Fruit fly (Drosophila melanogaster): ENCODE results near the gene CG9519.

Gene CG9519

dm6 chrX:14825922-14826617 lies 30.1 kb downstream of the CG9519 start, which contains the start of gene rut (continued):
- TF ChIP-seq inv (GFP tag; IDR thresholded peaks at IDR 0.05; ENCODE audit: partially characterized antibody): peak; percentile 97
- TF ChIP-seq Asciz (GFP tag; optimal IDR thresholded peaks at IDR 0.05): no peak
- TF ChIP-seq CG17328 (GFP tag; IDR thresholded peaks at IDR 0.05): no peak
- no peak for TF ChIP-seq CG10959 (GFP tag; IDR thresholded peaks at IDR 0.05)
- no peak for TF ChIP-seq CG7839 (tag; optimal IDR thresholded peaks at IDR 0.05)
- TF ChIP-seq gcm (GFP tag; optimal IDR thresholded peaks at IDR 0.05): no peak
- TF ChIP-seq Oli (tag; optimal IDR thresholded peaks at IDR 0.05): no peak
- no peak for TF ChIP-seq Kr (GFP tag; optimal IDR thresholded peaks at IDR 0.05)
- no peak for TF ChIP-seq CG18764 (GFP tag; optimal IDR thresholded peaks at IDR 0.05)
- no peak for TF ChIP-seq ATbp (GFP tag; optimal IDR thresholded peaks at IDR 0.05)
- TF ChIP-seq CG33213 (GFP tag; optimal IDR thresholded peaks at IDR 0.05): no peak
- no peak for TF ChIP-seq Ssrp (tag; optimal IDR thresholded peaks at IDR 0.05)
- peak; percentile 87 for TF ChIP-seq CG16813 (GFP tag; IDR thresholded peaks at IDR 0.05; ENCODE audit: partially characterized antibody)
- no peak for TF ChIP-seq sens-2 (GFP tag; IDR thresholded peaks at IDR 0.05)
- TF ChIP-seq Poxn (GFP tag; IDR thresholded peaks at IDR 0.05): no peak
- no peak for TF ChIP-seq CG7928 (GFP tag; optimal IDR thresholded peaks at IDR 0.05)
- no peak for TF ChIP-seq CG15601 (tag; optimal IDR thresholded peaks at IDR 0.05)
- TF ChIP-seq CG10274 (GFP tag; optimal IDR thresholded peaks at IDR 0.05): peak; percentile 14
- no peak for TF ChIP-seq slp2 (GFP tag; optimal IDR thresholded peaks at IDR 0.05)
- TF ChIP-seq CG8281 (tag; optimal IDR thresholded peaks at IDR 0.05): no peak
- no peak for TF ChIP-seq wek (GFP tag; optimal IDR thresholded peaks at IDR 0.05)
- TF ChIP-seq tio (GFP tag; optimal IDR thresholded peaks at IDR 0.05): no peak
- peak; percentile 84 for TF ChIP-seq nerfin-2 (GFP tag; IDR thresholded peaks at IDR 0.05; ENCODE audit: partially characterized antibody)
- TF ChIP-seq jigr1 (GFP tag; IDR thresholded peaks at IDR 0.05): no peak
- peak; percentile 27 for TF ChIP-seq mam (GFP tag; optimal IDR thresholded peaks at IDR 0.05)
- no peak for TF ChIP-seq CG4854 (GFP tag; optimal IDR thresholded peaks at IDR 0.05)
- TF ChIP-seq bab2 (GFP tag; optimal IDR thresholded peaks at IDR 0.05): peak; percentile 15
- no peak for TF ChIP-seq chif (GFP tag; optimal IDR thresholded peaks at IDR 0.05)
- TF ChIP-seq CG42726 (GFP tag; IDR thresholded peaks at IDR 0.05; ENCODE audit: partially characterized antibody): peak; percentile 96
- no peak for TF ChIP-seq trem (tag; optimal IDR thresholded peaks at IDR 0.05)
- no peak for TF ChIP-seq CG12769 (tag; optimal IDR thresholded peaks at IDR 0.05)
- no peak for TF ChIP-seq Meics (GFP tag; optimal IDR thresholded peaks at IDR 0.05)
- no peak for TF ChIP-seq CG10267 (tag; optimal IDR thresholded peaks at IDR 0.05)
- no peak for TF ChIP-seq Atf3 (GFP tag; optimal IDR thresholded peaks at IDR 0.05)
- TF ChIP-seq so (GFP tag; IDR thresholded peaks at IDR 0.05): no peak
- no peak for TF ChIP-seq Blimp-1 (GFP tag; optimal IDR thresholded peaks at IDR 0.05)
- TF ChIP-seq Scr (GFP tag; IDR thresholded peaks at IDR 0.05; ENCODE audit: partially characterized antibody): peak; percentile 94
- no peak for TF ChIP-seq Dfd (GFP tag; optimal IDR thresholded peaks at IDR 0.05)
- no peak for TF ChIP-seq ems (GFP tag; optimal IDR thresholded peaks at IDR 0.05)
- TF ChIP-seq org-1 (GFP tag; optimal IDR thresholded peaks at IDR 0.05): no peak
- TF ChIP-seq Hr3 (GFP tag; optimal IDR thresholded peaks at IDR 0.05): no peak
- TF ChIP-seq nmo (GFP tag; optimal IDR thresholded peaks at IDR 0.05): peak; percentile 4
- TF ChIP-seq CG6683 (GFP tag; optimal IDR thresholded peaks at IDR 0.05): no peak
- no peak for TF ChIP-seq lilli (GFP tag; optimal IDR thresholded peaks at IDR 0.05)
- TF ChIP-seq knrl (GFP tag; IDR thresholded peaks at IDR 0.05; ENCODE audit: partially characterized antibody): peak; percentile 97
- no peak for TF ChIP-seq CG17361 (GFP tag; IDR thresholded peaks at IDR 0.05)
- TF ChIP-seq Max (GFP tag; optimal IDR thresholded peaks at IDR 0.05): no peak
- TF ChIP-seq ranshi (GFP tag; IDR thresholded peaks at IDR 0.05): no peak
- no peak for TF ChIP-seq lov (optimal IDR thresholded peaks at IDR 0.05)
- TF ChIP-seq lov (GFP tag; IDR thresholded peaks at IDR 0.05): no peak

Data from whole organism, embryonic.